Worm (Caenorhabditis elegans): Measurements from ENCODE around the gene rpap-2.

Gene rpap-2

ce11 chrIII:8985461-8985860 is 17.7 kb downstream of the rpap-2 start:
- TF ChIP-seq ama-1 (optimal IDR thresholded peaks at IDR 0.05), result no peak
- TF ChIP-seq fos-1 (tag; optimal IDR thresholded peaks at IDR 0.05), result no peak
- no peak for TF ChIP-seq nhr-237 (tag; optimal IDR thresholded peaks at IDR 0.05)
- no peak for TF ChIP-seq ZK546.5 (tag; optimal IDR thresholded peaks at IDR 0.05)
- TF ChIP-seq crh-2 (tag; optimal IDR thresholded peaks at IDR 0.05), result no peak
- no peak for TF ChIP-seq nhr-21 (tag; optimal IDR thresholded peaks at IDR 0.05)
- TF ChIP-seq mdl-1 (tag; optimal IDR thresholded peaks at IDR 0.05), result no peak
- no peak for TF ChIP-seq lin-39 (tag; optimal IDR thresholded peaks at IDR 0.05)
- no peak for TF ChIP-seq Y55F3AM.14 (GFP tag; optimal IDR thresholded peaks at IDR 0.05)
- no peak for TF ChIP-seq nhr-6 (tag; optimal IDR thresholded peaks at IDR 0.05)
- no peak for TF ChIP-seq sem-4 (tag; optimal IDR thresholded peaks at IDR 0.05)
- no peak for TF ChIP-seq nhr-10 (tag; optimal IDR thresholded peaks at IDR 0.05)
- TF ChIP-seq dmd-4 (tag; optimal IDR thresholded peaks at IDR 0.05), result no peak
- TF ChIP-seq nhr-25 (tag; optimal IDR thresholded peaks at IDR 0.05), result no peak
- no peak for TF ChIP-seq snpc-4 (tag; optimal IDR thresholded peaks at IDR 0.05)

- no peak for TF ChIP-seq peb-1 (tag; optimal IDR thresholded peaks at IDR 0.05)
- TF ChIP-seq mdl-1 (tag; optimal IDR thresholded peaks at IDR 0.05), result no peak
- TF ChIP-seq sma-3 (GFP tag; optimal IDR thresholded peaks at IDR 0.05), result peak; percentile 47
- no peak for TF ChIP-seq unc-55 (GFP tag; optimal IDR thresholded peaks at IDR 0.05)
- peak; percentile 68 for TF ChIP-seq fos-1 (tag; optimal IDR thresholded peaks at IDR 0.05)
- no peak for TF ChIP-seq crh-2 (tag; optimal IDR thresholded peaks at IDR 0.05)
- no peak for TF ChIP-seq mab-5 (tag; optimal IDR thresholded peaks at IDR 0.05)
- no peak for TF ChIP-seq F13H6.1 (tag; optimal IDR thresholded peaks at IDR 0.05)
- peak; percentile 41 for TF ChIP-seq nhr-21 (tag; optimal IDR thresholded peaks at IDR 0.05)
- peak; percentile 5 for TF ChIP-seq gmeb-1 (tag; optimal IDR thresholded peaks at IDR 0.05)
- TF ChIP-seq aly-2 (tag; optimal IDR thresholded peaks at IDR 0.05), result no peak
- no peak for TF ChIP-seq ztf-11 (tag; optimal IDR thresholded peaks at IDR 0.05)
- no peak for TF ChIP-seq snpc-4 (tag; optimal IDR thresholded peaks at IDR 0.05)
- TF ChIP-seq dmd-4 (tag; optimal IDR thresholded peaks at IDR 0.05), result no peak
- TF ChIP-seq ceh-82 (tag; optimal IDR thresholded peaks at IDR 0.05), result no peak
- TF ChIP-seq ztf-1 (GFP tag; conservative IDR thresholded peaks at IDR 0.05), result no peak
- no peak for TF ChIP-seq elt-3 (tag; optimal IDR thresholded peaks at IDR 0.05)
- no peak for TF ChIP-seq nhr-77 (tag; optimal IDR thresholded peaks at IDR 0.05)
- peak; percentile 63 for TF ChIP-seq sma-9 (GFP tag; optimal IDR thresholded peaks at IDR 0.05)
- no peak for TF ChIP-seq sma-9 (tag; optimal IDR thresholded peaks at IDR 0.05)
- no peak for TF ChIP-seq alr-1 (tag; optimal IDR thresholded peaks at IDR 0.05)
- no peak for TF ChIP-seq elt-1 (tag; optimal IDR thresholded peaks at IDR 0.05)
- TF ChIP-seq nhr-12 (tag; optimal IDR thresholded peaks at IDR 0.05), result no peak
- TF ChIP-seq lsy-2 (tag; optimal IDR thresholded peaks at IDR 0.05), result no peak
- TF ChIP-seq unc-62 (GFP tag; optimal IDR thresholded peaks at IDR 0.05), result no peak
- no peak for TF ChIP-seq lin-11 (tag; optimal IDR thresholded peaks at IDR 0.05)
- TF ChIP-seq Y55F3AM.14 (GFP tag; optimal IDR thresholded peaks at IDR 0.05), result no peak
- TF ChIP-seq ama-1 (optimal IDR thresholded peaks at IDR 0.05), result no peak
- TF ChIP-seq egl-27 (tag; optimal IDR thresholded peaks at IDR 0.05), result no peak
Observed at ce11 chrIII:8985965-8986364, 18.2 kb downstream of the rpap-2 start.

ce11 chrIII:8986872-8987271 is 19.1 kb downstream of the rpap-2 start:
- TF ChIP-seq alr-1 (tag; optimal IDR thresholded peaks at IDR 0.05) (no peak), lsy-2 (tag; optimal IDR thresholded peaks at IDR 0.05) (peak in 1 of 2 experiments; percentile 38), lin-13 (GFP tag; optimal IDR thresholded peaks at IDR 0.05) (peak; percentile 21), lin-39 (tag; optimal IDR thresholded peaks at IDR 0.05) (no peak), lin-11 (tag; optimal IDR thresholded peaks at IDR 0.05) (no peak), egl-27 (tag; optimal IDR thresholded peaks at IDR 0.05) (peak; percentile 36), C34F6.9 (tag; optimal IDR thresholded peaks at IDR 0.05) (peak; percentile 38), crh-2 (tag; optimal IDR thresholded peaks at IDR 0.05) (peak; percentile 64), ztf-4 (tag; optimal IDR thresholded peaks at IDR 0.05) (no peak), nhr-21 (tag; optimal IDR thresholded peaks at IDR 0.05) (peak; percentile 87), sma-9 (GFP tag; optimal IDR thresholded peaks at IDR 0.05) (peak; percentile 60), sma-9 (tag; optimal IDR thresholded peaks at IDR 0.05) (no peak), mdl-1 (tag; optimal IDR thresholded peaks at IDR 0.05) (peak in 1 of 2 experiments; percentile 41), nhr-6 (tag; optimal IDR thresholded peaks at IDR 0.05) (peak; percentile 42), sem-4 (tag; optimal IDR thresholded peaks at IDR 0.05) (peak; percentile 23), sma-3 (GFP tag; optimal IDR thresholded peaks at IDR 0.05) (peak; percentile 65), nhr-129 (tag; optimal IDR thresholded peaks at IDR 0.05) (peak; percentile 28), blmp-1 (tag; optimal IDR thresholded peaks at IDR 0.05; ENCODE audit: insufficient read depth) (peak; percentile 78), fos-1 (tag; optimal IDR thresholded peaks at IDR 0.05) (peak; percentile 64), nhr-25 (tag; optimal IDR thresholded peaks at IDR 0.05) (peak; percentile 85)

Measured in whole organism, L2 larva.